Fruit fly (Drosophila melanogaster): ENCODE measurements around the gene CG15739.

The CG15739 gene

dm6 chrX:11846049-11846718 is 26.9 kb upstream of the CG15739 start, which contains the start of gene CG15740 (continued):
- TF ChIP-seq lilli (GFP tag; optimal IDR thresholded peaks at IDR 0.05) = peak; percentile 9
- TF ChIP-seq CG3281 (GFP tag; optimal IDR thresholded peaks at IDR 0.05) = no peak
- peak; percentile 29; the same call in 2 of the 3 replicates for TF ChIP-seq CG14050 (GFP tag; IDR thresholded peaks at IDR 0.05)
- no peak for TF ChIP-seq CG11723 (GFP tag; optimal IDR thresholded peaks at IDR 0.05)
- peak; percentile 43 for TF ChIP-seq phol (tag; optimal IDR thresholded peaks at IDR 0.05)
- no peak for TF ChIP-seq CG6791 (GFP tag; IDR thresholded peaks at IDR 0.05; ENCODE audit: partially characterized antibody)
- TF ChIP-seq CG7357 (GFP tag; IDR thresholded peaks at IDR 0.05) = 0 out of 3 replicates have a peak, but pooled peaks have one; percentile 25
- TF ChIP-seq danr (GFP tag; IDR thresholded peaks at IDR 0.05) = peak; percentile 53; the same call in 1 of the 2 replicates
- peak; percentile 53 for TF ChIP-seq slbo (GFP tag; IDR thresholded peaks at IDR 0.05)
- peak; percentile 42; the same call in 1 of the 2 replicates for TF ChIP-seq CG32767 (GFP tag; IDR thresholded peaks at IDR 0.05)
- peak; percentile 43; the same call in 1 of the 3 replicates for TF ChIP-seq zfh1 (GFP tag; IDR thresholded peaks at IDR 0.05)
- TF ChIP-seq Aef1 (GFP tag; IDR thresholded peaks at IDR 0.05) = peak; percentile 63
- no peak for TF ChIP-seq CG13775 (GFP tag; optimal IDR thresholded peaks at IDR 0.05)
- no peak for TF ChIP-seq CG14710 (tag; optimal IDR thresholded peaks at IDR 0.05)
- no peak for TF ChIP-seq Deaf1 (tag; optimal IDR thresholded peaks at IDR 0.05)
- no peak for TF ChIP-seq gsb-n (tag; optimal IDR thresholded peaks at IDR 0.05)
- peak; percentile 1 for TF ChIP-seq nerfin-1 (tag; optimal IDR thresholded peaks at IDR 0.05)
- peak; percentile 44; the same call in 1 of the 2 replicates for TF ChIP-seq H2.0 (GFP tag; IDR thresholded peaks at IDR 0.05)
- no peak for TF ChIP-seq maf-S (GFP tag; optimal IDR thresholded peaks at IDR 0.05)
- no peak for TF ChIP-seq Opbp (GFP tag; IDR thresholded peaks at IDR 0.05; ENCODE audit: partially characterized antibody)
- peak; percentile 25; the same call in 1 of the 2 replicates for TF ChIP-seq sob (GFP tag; IDR thresholded peaks at IDR 0.05)
- 0 out of 2 replicates have a peak, but pooled peaks have one; percentile 10 for TF ChIP-seq Lim3 (GFP tag; IDR thresholded peaks at IDR 0.05)
- TF ChIP-seq CG30403 (GFP tag; optimal IDR thresholded peaks at IDR 0.05) = peak; percentile 61
- TF ChIP-seq prd (optimal IDR thresholded peaks at IDR 0.05) = no peak
- TF ChIP-seq prd (GFP tag; IDR thresholded peaks at IDR 0.05) = peak; percentile 69; the same call in 2 of the 3 replicates
- TF ChIP-seq Drgx (GFP tag; IDR thresholded peaks at IDR 0.05) = no peak
- peak; percentile 16 for TF ChIP-seq unpg (GFP tag; optimal IDR thresholded peaks at IDR 0.05)
- TF ChIP-seq sd (tag; optimal IDR thresholded peaks at IDR 0.05) = no peak
- peak; percentile 63 for TF ChIP-seq Sox102F (GFP tag; optimal IDR thresholded peaks at IDR 0.05)
- TF ChIP-seq gsb (GFP tag; IDR thresholded peaks at IDR 0.05) = 0 out of 2 replicates have a peak, but pooled peaks have one; percentile 35
- TF ChIP-seq CG11504 (tag; optimal IDR thresholded peaks at IDR 0.05) = peak; percentile 73
- TF ChIP-seq jigr1 (GFP tag; IDR thresholded peaks at IDR 0.05) = peak; percentile 21; the same call in 1 of the 3 replicates
- TF ChIP-seq TFAM (GFP tag; optimal IDR thresholded peaks at IDR 0.05) = no peak
- TF ChIP-seq sna (GFP tag; IDR thresholded peaks at IDR 0.05; ENCODE audit: partially characterized antibody) = no peak
- peak; percentile 23 for TF ChIP-seq ind (GFP tag; optimal IDR thresholded peaks at IDR 0.05)
- TF ChIP-seq CG2889 (GFP tag; IDR thresholded peaks at IDR 0.05) = 0 out of 3 replicates have a peak, but pooled peaks have one; percentile 26
- TF ChIP-seq CG13894 (tag; optimal IDR thresholded peaks at IDR 0.05) = no peak
- TF ChIP-seq CG14441 (GFP tag; IDR thresholded peaks at IDR 0.05) = peak; percentile 73
- no peak for TF ChIP-seq Dll (GFP tag; IDR thresholded peaks at IDR 0.05; ENCODE audit: partially characterized antibody)
- no peak for TF ChIP-seq klu (GFP tag; IDR thresholded peaks at IDR 0.05)
- TF ChIP-seq Xrp1 (GFP tag; IDR thresholded peaks at IDR 0.05) = peak; percentile 39; the same call in 1 of the 2 replicates
- 0 out of 2 replicates have a peak, but pooled peaks have one; percentile 29 for TF ChIP-seq Oaz (GFP tag; IDR thresholded peaks at IDR 0.05)
- no peak for TF ChIP-seq Rx (GFP tag; IDR thresholded peaks at IDR 0.05)
- TF ChIP-seq jumu (GFP tag; optimal IDR thresholded peaks at IDR 0.05) = peak; percentile 25
- peak; percentile 5 for TF ChIP-seq CG12659 (GFP tag; optimal IDR thresholded peaks at IDR 0.05)
- peak; percentile 47; the same call in 1 of the 2 replicates for TF ChIP-seq CG17328 (GFP tag; IDR thresholded peaks at IDR 0.05)
- TF ChIP-seq Fer3 (tag; optimal IDR thresholded peaks at IDR 0.05) = peak; percentile 24
- TF ChIP-seq Chrac-16 (GFP tag; optimal IDR thresholded peaks at IDR 0.05) = peak; percentile 8
- TF ChIP-seq sens-2 (GFP tag; IDR thresholded peaks at IDR 0.05) = no peak

All from whole organism, embryonic.